Worm (Caenorhabditis elegans) whole organism, midembryonic: Measurements from ENCODE around the gene sym-3.

Experiments
- cog-1 ChIP-seq: sonication (generic microtip); optimal IDR thresholded peaks from 2 replicates; lab custom pipeline; 2016; ENCODE audit warnings: missing genetic modification characterization, missing compliant biosample characterization
- flt-1 ChIP-seq: fragments of 200-800 bp; sonication (Bioruptor generic); IDR thresholded peaks from 2 replicates; pipeline ENCODE4 v1.3.6; 2022; ENCODE audit warnings: missing genetic modification characterization, missing compliant biosample characterization
- med-1 ChIP-seq: sonication (generic microtip); optimal IDR thresholded peaks from 2 replicates; lab custom pipeline; 2017; ENCODE audit warnings: missing genetic modification characterization, mild to moderate bottlenecking, missing compliant biosample characterization, antibody characterized with exemption, missing genetic modification reagents; ENCODE audit not compliant: insufficient read depth
- ref-1 ChIP-seq: fragments of 200-800 bp; sonication (Bioruptor generic); conservative IDR thresholded peaks from 2 replicates; pipeline ENCODE4 v1.3.6; 2022; ENCODE audit warnings: missing genetic modification reagents, missing genetic modification characterization, missing compliant biosample characterization
- tab-1 ChIP-seq: fragments of 200-800 bp; sonication (Bioruptor generic); IDR thresholded peaks from 2 replicates; pipeline ENCODE4 v1.3.6; 2022; ENCODE audit warnings: missing genetic modification characterization, missing compliant biosample characterization
- ztf-23 ChIP-seq: fragments of 200-800 bp; sonication (Bioruptor generic); IDR thresholded peaks from 2 replicates; pipeline ENCODE4 v1.3.6; 2022; ENCODE audit warnings: missing genetic modification reagents, missing genetic modification characterization, missing compliant biosample characterization

DNA sequence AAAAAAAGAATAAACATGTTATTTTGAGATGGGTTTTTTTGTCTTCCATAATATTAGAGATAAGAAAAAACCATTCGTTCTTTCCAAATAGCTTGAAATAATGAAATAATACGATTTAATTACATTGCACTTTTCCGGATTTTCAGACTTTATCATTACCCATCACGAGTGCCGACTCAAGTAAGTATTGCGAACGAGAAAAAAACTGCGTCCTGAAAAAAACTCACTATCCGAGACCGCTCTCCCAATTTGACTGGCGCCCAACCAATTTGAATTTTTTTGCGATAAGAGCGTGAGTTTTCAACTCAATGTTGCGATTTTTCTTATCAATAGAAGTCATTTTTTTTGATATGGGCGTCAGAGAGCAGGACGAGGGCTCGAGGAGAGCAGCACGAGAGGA is 39.5 kb downstream of the sym-3 start:
- TF ChIP-seq flt-1 (no peak), tab-1 (GFP tag; lab: Robert Waterston, UW) (no peak), ref-1 (GFP tag; lab: Robert Waterston, UW) (no peak), med-1 (GFP tag; lab: Kevin White, UChicago) (no peak), cog-1 (tag; lab: Kevin White, UChicago) (no peak), ztf-23 (GFP tag; lab: Robert Waterston, UW) (no peak)
